Worm (Caenorhabditis elegans) whole organism, late embryonic: ENCODE results near the gene F54C8.1.

Source experiments
- hlh-30 ChIP-seq: sonication (generic microtip); optimal IDR thresholded peaks from 2 replicates; lab custom pipeline; 2017; ENCODE audit warnings: antibody characterized with exemption, missing genetic modification characterization, missing compliant biosample characterization; ENCODE audit not compliant: insufficient read depth
- hlh-6 ChIP-seq: sonication (generic microtip); optimal IDR thresholded peaks from 2 replicates; lab custom pipeline; 2016; ENCODE audit warnings: missing genotype, missing genetic modification characterization, missing compliant biosample characterization
- pha-4 ChIP-seq: fragments of 150-350 bp; optimal IDR thresholded peaks from 2 replicates; lab custom pipeline; 2018; ENCODE audit warnings: missing biosample characterization, missing genetic modification reagents, missing genetic modification characterization
- rnt-1 ChIP-seq: sonication (generic microtip); optimal IDR thresholded peaks from 2 replicates; lab custom pipeline; 2016; ENCODE audit warnings: missing genetic modification characterization, missing compliant biosample characterization
- zip-5 ChIP-seq: sonication (generic microtip); optimal IDR thresholded peaks from 2 replicates; lab custom pipeline; 2016; ENCODE audit warnings: missing genetic modification characterization, missing compliant biosample characterization

- no peak for TF ChIP-seq rnt-1 (tag; lab: Kevin White, UChicago)
- TF ChIP-seq hlh-30 (tag; lab: Kevin White, UChicago) = no peak
- no peak for TF ChIP-seq pha-4 (tag; lab: Kevin White, UChicago)
- no peak for TF ChIP-seq hlh-6 (tag; lab: Kevin White, UChicago)
- TF ChIP-seq zip-5 (tag; lab: Kevin White, UChicago) = no peak
These were observed 1.6 kb downstream of the F54C8.1 start, which contains the start of gene emb-30 for ce11 chrIII:9441133-9441532.
